Fruit fly (Drosophila melanogaster): ENCODE results near the gene CG33095.

dm6 chr3R:25056488-25057157 is 40.8 kb upstream of the CG33095 start:
- no peak for TF ChIP-seq fd96Ca (GFP tag; IDR thresholded peaks at IDR 0.05)
- TF ChIP-seq CG4496 (GFP tag; IDR thresholded peaks at IDR 0.05) = no peak
- no peak for TF ChIP-seq D1 (tag; optimal IDR thresholded peaks at IDR 0.05)
- TF ChIP-seq CG8159 (tag; optimal IDR thresholded peaks at IDR 0.05) = no peak
- no peak for TF ChIP-seq EcR (GFP tag; optimal IDR thresholded peaks at IDR 0.05)
- no peak for TF ChIP-seq CG15710 (tag; optimal IDR thresholded peaks at IDR 0.05)
